Fruit fly (Drosophila melanogaster): ENCODE results near the gene CG5377.

dm6 chr3R:22438301-22438700, 29.7 kb downstream of the CG5377 start:
- TF ChIP-seq jim (GFP tag; optimal IDR thresholded peaks at IDR 0.05) (no peak), pan (optimal IDR thresholded peaks at IDR 0.05) (no peak), Sp1 (GFP tag; optimal IDR thresholded peaks at IDR 0.05) (no peak), dl (GFP tag; optimal IDR thresholded peaks at IDR 0.05; ENCODE audit: insufficient read depth in 1 of 2, partially characterized antibody in 2 of 2) (no peak), OdsH (GFP tag; optimal IDR thresholded peaks at IDR 0.05) (no peak), Mio (GFP tag; optimal IDR thresholded peaks at IDR 0.05) (no peak), Abd-B (GFP tag; optimal IDR thresholded peaks at IDR 0.05) (no peak), brk (GFP tag; optimal IDR thresholded peaks at IDR 0.05) (no peak), psq (GFP tag; optimal IDR thresholded peaks at IDR 0.05) (no peak), usp (GFP tag; optimal IDR thresholded peaks at IDR 0.05) (no peak), h (GFP tag; optimal IDR thresholded peaks at IDR 0.05) (no peak), fru (GFP tag; optimal IDR thresholded peaks at IDR 0.05) (no peak), GATAd (GFP tag; optimal IDR thresholded peaks at IDR 0.05) (no peak)
